Fruit fly (Drosophila melanogaster) whole organism, embryonic: ENCODE data around the gene rho-5.

Experiments
- Aef1 ChIP-seq: fragments of 200-800 bp; sonication (Bioruptor generic); IDR thresholded peaks from 3 replicates; pipeline ENCODE4 v1.3.6; 2022; ENCODE audit warnings: missing biosample characterization, missing genetic modification characterization
- BtbVII ChIP-seq: fragments of 200-800 bp; sonication (Bioruptor generic); optimal IDR thresholded peaks from 3 replicates; lab custom pipeline; 2017; ENCODE audit warnings: missing biosample characterization, mild to moderate bottlenecking, missing genetic modification characterization
- CG10321 ChIP-seq: fragments of 200-800 bp; sonication (Bioruptor generic); IDR thresholded peaks from 2 replicates; pipeline ENCODE4 v1.3.6; 2022; ENCODE audit warnings: missing biosample characterization, missing genetic modification characterization
- CG10366 ChIP-seq: fragments of 200-800 bp; sonication (Bioruptor generic); IDR thresholded peaks from 2 replicates; pipeline ENCODE4 v1.3.6; 2022; ENCODE audit warnings: missing biosample characterization, missing genetic modification characterization
- CG10462 ChIP-seq: fragments of 200-800 bp; sonication (Bioruptor generic); optimal IDR thresholded peaks from 2 replicates; lab custom pipeline; 2016; ENCODE audit warnings: missing biosample characterization, missing genetic modification characterization
- CG11560 ChIP-seq: fragments of 200-800 bp; sonication (Bioruptor generic); IDR thresholded peaks from 3 replicates; pipeline ENCODE4 v1.3.6; 2022; ENCODE audit warnings: missing biosample characterization, missing genetic modification characterization
- CG11695 ChIP-seq: fragments of 200-800 bp; sonication (Bioruptor generic); IDR thresholded peaks from 3 replicates; pipeline ENCODE4 v1.3.6; 2022; ENCODE audit warnings: missing biosample characterization, missing genetic modification characterization
- CG12155 ChIP-seq: fragments of 200-800 bp; sonication (Bioruptor generic); optimal IDR thresholded peaks from 3 replicates; lab custom pipeline; 2016; ENCODE audit warnings: missing biosample characterization, missing genetic modification characterization
- CG12219 ChIP-seq: fragments of 200-800 bp; sonication (Bioruptor generic); optimal IDR thresholded peaks from 3 replicates; lab custom pipeline; 2018; ENCODE audit warnings: missing biosample characterization, mild to moderate bottlenecking, missing genetic modification characterization
- CG14050 ChIP-seq: fragments of 200-800 bp; sonication (Bioruptor generic); IDR thresholded peaks from 3 replicates; pipeline ENCODE4 v1.3.6; 2022; ENCODE audit warnings: missing biosample characterization, missing genetic modification characterization
- CG16813 ChIP-seq: fragments of 200-800 bp; sonication (Bioruptor generic); IDR thresholded peaks from 3 replicates; pipeline ENCODE4 v1.3.6; 2022; ENCODE audit warnings: missing biosample characterization, missing genetic modification characterization; ENCODE audit not compliant: partially characterized antibody
- CG1832 ChIP-seq: fragments of 200-800 bp; sonication (Bioruptor generic); optimal IDR thresholded peaks from 2 replicates; lab custom pipeline; 2017; ENCODE audit warnings: missing biosample characterization, mild to moderate bottlenecking, missing genetic modification characterization, inconsistent platforms
- CG2116 ChIP-seq: fragments of 200-800 bp; sonication (Bioruptor generic); optimal IDR thresholded peaks from 3 replicates; lab custom pipeline; 2018; ENCODE audit warnings: missing biosample characterization, mild to moderate bottlenecking, missing genetic modification characterization
- CG2202 ChIP-seq: fragments of 200-800 bp; sonication (Bioruptor generic); optimal IDR thresholded peaks from 2 replicates; lab custom pipeline; 2018; ENCODE audit warnings: missing biosample characterization, mild to moderate bottlenecking, missing genetic modification characterization
- CG2889 ChIP-seq: fragments of 200-800 bp; sonication (Bioruptor generic); IDR thresholded peaks from 3 replicates; pipeline ENCODE4 v1.3.6; 2022; ENCODE audit warnings: missing biosample characterization, missing genetic modification characterization
- CG30403 ChIP-seq: fragments of 200-800 bp; sonication (Bioruptor generic); optimal IDR thresholded peaks from 3 replicates; lab custom pipeline; 2016; ENCODE audit warnings: missing biosample characterization, missing genetic modification characterization
- CG3065 ChIP-seq: fragments of 200-800 bp; sonication (Bioruptor generic); optimal IDR thresholded peaks from 2 replicates; lab custom pipeline; 2016; ENCODE audit warnings: missing biosample characterization, missing genetic modification characterization
- CG3163 ChIP-seq: fragments of 200-800 bp; sonication (Bioruptor generic); optimal IDR thresholded peaks from 3 replicates; lab custom pipeline; 2016; ENCODE audit warnings: missing biosample characterization, missing genetic modification characterization
- CG32767 ChIP-seq: fragments of 200-800 bp; sonication (Bioruptor generic); IDR thresholded peaks from 2 replicates; pipeline ENCODE4 v1.3.6; 2022; ENCODE audit warnings: missing biosample characterization, missing genetic modification characterization
- CG33213 ChIP-seq: fragments of 200-800 bp; sonication (Bioruptor generic); optimal IDR thresholded peaks from 3 replicates; lab custom pipeline; 2016; ENCODE audit warnings: missing biosample characterization, missing genetic modification characterization
- CG34422 ChIP-seq: fragments of 200-800 bp; sonication (Bioruptor generic); IDR thresholded peaks from 3 replicates; pipeline ENCODE4 v1.3.6; 2022; ENCODE audit warnings: missing biosample characterization, missing genetic modification characterization
- CG4360 ChIP-seq: fragments of 200-800 bp; sonication (Bioruptor generic); IDR thresholded peaks from 2 replicates; pipeline ENCODE4 v1.3.6; 2022; ENCODE audit warnings: missing biosample characterization, missing genetic modification characterization
- CG4707 ChIP-seq: fragments of 200-800 bp; sonication (Bioruptor generic); optimal IDR thresholded peaks from 2 replicates; lab custom pipeline; 2018; ENCODE audit warnings: missing biosample characterization, mild to moderate bottlenecking, missing genetic modification characterization, moderate library complexity
- CG4820 ChIP-seq: fragments of 200-800 bp; sonication (Bioruptor generic); optimal IDR thresholded peaks from 3 replicates; lab custom pipeline; 2016; ENCODE audit warnings: missing biosample characterization, missing genetic modification characterization
- CG6765 ChIP-seq: fragments of 200-800 bp; sonication (Bioruptor generic); optimal IDR thresholded peaks from 3 replicates; lab custom pipeline; 2017; ENCODE audit warnings: missing biosample characterization, mild to moderate bottlenecking, missing genetic modification characterization
- CG7357 ChIP-seq: fragments of 200-800 bp; sonication (Bioruptor generic); IDR thresholded peaks from 3 replicates; pipeline ENCODE4 v1.3.6; 2022; ENCODE audit warnings: missing biosample characterization, missing genetic modification characterization
- CG8290 ChIP-seq, 3 experiments: fragments of 200-800 bp; sonication (Bioruptor generic); optimal IDR thresholded peaks; 2 replicates each; lab custom pipeline; 2016 to 2019; ENCODE audit warnings: missing biosample characterization in 3 of 3, missing genetic modification characterization in 3 of 3, mild to moderate bottlenecking in 2 of 3, moderate library complexity in 1 of 3
- Dbx ChIP-seq: fragments of 200-800 bp; sonication (Bioruptor generic); IDR thresholded peaks from 3 replicates; pipeline ENCODE4 v1.3.6; 2022; ENCODE audit warnings: missing biosample characterization, missing genetic modification characterization
- Doc2 ChIP-seq: fragments of 200-800 bp; sonication (Bioruptor generic); IDR thresholded peaks from 2 replicates; pipeline ENCODE4 v1.3.6; 2022; ENCODE audit warnings: missing biosample characterization, missing genetic modification characterization
- Dref ChIP-seq: fragments of 200-800 bp; sonication (Bioruptor generic); IDR thresholded peaks from 2 replicates; pipeline ENCODE4 v1.3.6; 2022; ENCODE audit warnings: missing biosample characterization, missing genetic modification characterization
- ERR ChIP-seq: fragments of 200-800 bp; sonication (Bioruptor generic); optimal IDR thresholded peaks from 2 replicates; lab custom pipeline; 2016; ENCODE audit warnings: missing biosample characterization, missing genetic modification characterization
- Gug ChIP-seq: fragments of 200-800 bp; sonication (Bioruptor generic); IDR thresholded peaks from 4 replicates; pipeline ENCODE4 v1.3.6; 2022; ENCODE audit warnings: missing biosample characterization, missing genetic modification characterization
- Oaz ChIP-seq: fragments of 200-800 bp; sonication (Bioruptor generic); IDR thresholded peaks from 2 replicates; pipeline ENCODE4 v1.3.6; 2022; ENCODE audit warnings: missing biosample characterization, missing genetic modification characterization
- Pdp1 ChIP-seq, 2 experiments: fragments of 200-800 bp; sonication (Bioruptor generic); optimal IDR thresholded peaks; 3 replicates each; lab custom pipeline; 2016; ENCODE audit warnings: missing biosample characterization in 2 of 2, missing genetic modification characterization in 2 of 2, mild to moderate bottlenecking in 1 of 2, moderate library complexity in 1 of 2
- Scr ChIP-seq: fragments of 200-800 bp; sonication (Bioruptor generic); IDR thresholded peaks from 2 replicates; pipeline ENCODE4 v1.3.6; 2022; ENCODE audit warnings: missing biosample characterization, missing genetic modification characterization; ENCODE audit not compliant: partially characterized antibody
- Usf ChIP-seq: fragments of 200-800 bp; sonication (Bioruptor generic); optimal IDR thresholded peaks from 2 replicates; lab custom pipeline; 2017; ENCODE audit warnings: missing genotype, missing biosample characterization, missing genetic modification characterization
- YL-1 ChIP-seq: fragments of 200-800 bp; sonication (Bioruptor generic); optimal IDR thresholded peaks from 3 replicates; lab custom pipeline; 2017; ENCODE audit warnings: missing biosample characterization, mild to moderate bottlenecking, missing genetic modification characterization
- ato ChIP-seq: fragments of 200-800 bp; sonication (Bioruptor generic); IDR thresholded peaks from 2 replicates; pipeline ENCODE4 v1.3.6; 2022; ENCODE audit warnings: missing biosample characterization, missing genetic modification characterization; ENCODE audit not compliant: partially characterized antibody
- bowl ChIP-seq: fragments of 200-800 bp; sonication (Bioruptor generic); IDR thresholded peaks from 2 replicates; pipeline ENCODE4 v1.3.6; 2022; ENCODE audit warnings: missing biosample characterization, missing genetic modification characterization
- bsh ChIP-seq, 2 experiments: fragments of 200-800 bp; sonication (Bioruptor generic); optimal IDR thresholded peaks; 2 replicates each; lab custom pipeline; 2017 to 2018; ENCODE audit warnings: mild to moderate bottlenecking in 2 of 2, missing biosample characterization in 2 of 2, missing genetic modification characterization in 2 of 2, moderate library complexity in 1 of 2
- cato ChIP-seq: fragments of 200-800 bp; sonication (Bioruptor generic); optimal IDR thresholded peaks from 2 replicates; lab custom pipeline; 2016; ENCODE audit warnings: missing biosample characterization, missing genetic modification characterization, borderline replicate concordance
- croc ChIP-seq: fragments of 200-800 bp; sonication (Bioruptor generic); conservative IDR thresholded peaks from 3 replicates; pipeline ENCODE4 v1.3.6; 2022; ENCODE audit warnings: missing biosample characterization, missing genetic modification characterization
- ftz-f1 ChIP-seq: fragments of 200-800 bp; sonication (Bioruptor generic); optimal IDR thresholded peaks from 2 replicates; lab custom pipeline; 2016; ENCODE audit warnings: missing biosample characterization, missing genetic modification characterization
- inv ChIP-seq: fragments of 200-800 bp; sonication (Bioruptor generic); IDR thresholded peaks from 2 replicates; pipeline ENCODE4 v1.3.6; 2022; ENCODE audit warnings: missing biosample characterization, missing genetic modification characterization; ENCODE audit not compliant: partially characterized antibody
- kay ChIP-seq: fragments of 200-800 bp; sonication (Bioruptor generic); optimal IDR thresholded peaks from 2 replicates; lab custom pipeline; 2016; ENCODE audit warnings: missing biosample characterization, missing genetic modification characterization
- mld ChIP-seq: fragments of 200-800 bp; sonication (Bioruptor generic); IDR thresholded peaks from 3 replicates; pipeline ENCODE4 v1.3.6; 2022; ENCODE audit warnings: missing biosample characterization, missing genetic modification characterization; ENCODE audit not compliant: partially characterized antibody
- pros ChIP-seq: fragments of 200-800 bp; sonication (Bioruptor generic); optimal IDR thresholded peaks from 3 replicates; lab custom pipeline; 2019; ENCODE audit warnings: missing biosample characterization, mild to moderate bottlenecking, missing genetic modification characterization, moderate library complexity
- sc ChIP-seq, 3 experiments: fragments of >200 bp in 2 of 3; fragments of 200-800 bp in 1 of 3; sonication (Bioruptor generic) in 1 of 3; optimal IDR thresholded peaks; 2 replicates in 2 of 3; 3 replicates in 1 of 3; lab custom pipeline; 2017; ENCODE audit warnings: mild to moderate bottlenecking in 1 of 3, missing biosample characterization in 1 of 3, missing genetic modification characterization in 1 of 3, missing genetic modification reagents in 1 of 3
- sima ChIP-seq: fragments of 200-800 bp; sonication (Bioruptor generic); optimal IDR thresholded peaks from 2 replicates; lab custom pipeline; 2016; ENCODE audit warnings: missing biosample characterization, missing genetic modification characterization
- ssp ChIP-seq: fragments of 200-800 bp; sonication (Bioruptor generic); IDR thresholded peaks from 2 replicates; pipeline ENCODE4 v1.3.6; 2022; ENCODE audit warnings: missing biosample characterization, missing genetic modification characterization

The rho-5 gene

DNA sequence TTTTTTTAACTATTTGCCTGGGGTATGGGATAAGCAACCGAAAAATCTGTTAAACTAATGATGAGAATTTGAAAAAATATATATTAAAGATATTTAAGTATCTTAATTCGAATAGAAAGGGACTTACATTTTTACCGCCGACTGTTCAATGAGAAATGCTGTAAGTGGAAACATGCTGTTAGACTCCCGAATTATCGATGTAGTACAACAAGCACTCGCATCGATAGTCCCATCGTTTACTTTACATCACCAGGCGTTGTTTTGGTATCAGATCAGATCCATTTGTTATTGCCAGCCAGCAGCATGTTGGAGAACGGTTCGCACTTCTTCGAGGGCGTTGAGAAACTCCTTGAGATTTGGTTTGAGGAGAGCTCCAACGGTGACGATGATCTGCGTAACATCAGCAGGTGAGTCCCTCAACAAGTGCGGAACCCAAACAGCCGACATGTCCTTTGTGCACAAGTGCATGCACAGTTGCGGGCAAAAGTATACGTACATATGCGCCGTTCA lies 34.4 kb downstream of the rho-5 start, which contains the start of gene SamDC (continued):
- TF ChIP-seq Gug (GFP tag; lab: Robert Waterston, UW) (no peak), CG2889 (GFP tag; lab: Robert Waterston, UW) (no peak), ato (GFP tag; lab: Robert Waterston, UW) (peak; percentile 79), CG16813 (GFP tag; lab: Robert Waterston, UW) (peak; percentile 81), CG2202 (tag; lab: Kevin White, UChicago) (no peak), CG12219 (no peak), kay (no peak), CG33213 (peak; percentile 34), bsh (GFP tag; optimal IDR thresholded peaks at IDR 0.05; lab: Kevin White, UChicago) (peak in 1 of 2 experiments; percentile 49), Doc2 (no peak), ssp (GFP tag; lab: Robert Waterston, UW) (peak; percentile 98), CG34422 (GFP tag; lab: Robert Waterston, UW) (peak; percentile 72; the same call in 2 of the 3 replicates), cato (no peak), CG32767 (GFP tag; lab: Robert Waterston, UW) (no peak), CG7357 (GFP tag; lab: Robert Waterston, UW) (peak; percentile 96), sima (GFP tag; lab: Kevin White, UChicago) (no peak), Aef1 (GFP tag; lab: Robert Waterston, UW) (peak; percentile 24; the same call in 1 of the 3 replicates), CG12155 (GFP tag; lab: Kevin White, UChicago) (peak; percentile 27), Scr (GFP tag; lab: Robert Waterston, UW) (peak; percentile 85), CG14050 (peak; percentile 19; the same call in 1 of the 3 replicates), CG10366 (GFP tag; lab: Robert Waterston, UW) (no peak; the same call in 1 of the 2 replicates), CG4360 (GFP tag; lab: Robert Waterston, UW) (0 out of 2 replicates have a peak, but pooled peaks have one; percentile 31), Dref (GFP tag; lab: Robert Waterston, UW) (peak; percentile 91), CG10462 (GFP tag; lab: Kevin White, UChicago) (no peak), Pdp1 (GFP tag; optimal IDR thresholded peaks at IDR 0.05; lab: Kevin White, UChicago) (peak; percentile 2 to 82), CG11560 (tag; lab: Robert Waterston, UW) (no peak), CG3065 (no peak), CG2116 (GFP tag; lab: Kevin White, UChicago) (peak; percentile 60), Dbx (GFP tag; lab: Robert Waterston, UW) (peak; percentile 73; the same call in 2 of the 3 replicates)

DNA sequence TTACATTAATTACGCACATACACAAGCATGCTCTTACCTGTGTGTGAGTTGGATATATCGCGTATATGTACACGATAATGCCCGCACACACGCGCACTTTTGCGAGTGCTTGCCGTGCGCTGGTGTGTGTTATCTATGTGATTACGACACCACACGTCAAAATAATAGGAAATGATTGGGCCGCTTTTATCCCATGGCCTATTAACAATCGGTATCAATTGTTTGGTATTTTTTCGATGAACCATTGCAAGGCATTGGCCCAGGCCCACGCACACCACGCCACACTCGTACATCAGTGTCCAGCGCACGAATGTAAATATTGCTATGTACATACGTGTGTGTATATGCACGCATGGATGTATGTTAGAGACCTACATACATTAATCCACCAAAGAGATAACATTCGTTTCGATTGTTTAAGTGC lies 38.8 kb downstream of the rho-5 start:
- TF ChIP-seq Oaz (no peak), bowl (GFP tag; lab: Robert Waterston, UW) (no peak; the same call in 1 of the 2 replicates), CG10321 (GFP tag; lab: Robert Waterston, UW) (no peak), ftz-f1 (GFP tag; lab: Kevin White, UChicago) (peak; percentile 83), CG11695 (GFP tag; lab: Robert Waterston, UW) (peak; percentile 30; the same call in 1 of the 3 replicates), CG4707 (GFP tag; lab: Kevin White, UChicago) (peak; percentile 65), YL-1 (GFP tag; lab: Kevin White, UChicago) (peak; percentile 88), inv (GFP tag; lab: Robert Waterston, UW) (no peak), CG30403 (GFP tag; lab: Kevin White, UChicago) (peak; percentile 13), CG2116 (GFP tag; lab: Kevin White, UChicago) (no peak), BtbVII (GFP tag; lab: Kevin White, UChicago) (peak; percentile 71), CG4820 (peak; percentile 2), mld (GFP tag; lab: Robert Waterston, UW) (no peak), CG6765 (peak; percentile 77), ERR (GFP tag; lab: Kevin White, UChicago) (peak; percentile 44), CG1832 (GFP tag; lab: Kevin White, UChicago) (no peak), sc (optimal IDR thresholded peaks at IDR 0.05; lab: Kevin White, UChicago) (no peak), sc (GFP tag; optimal IDR thresholded peaks at IDR 0.05; lab: Kevin White, UChicago) (peak; percentile 11), CG8290 (GFP tag; optimal IDR thresholded peaks at IDR 0.05; lab: Kevin White, UChicago) (peak; percentile 2), CG8290 (tag; optimal IDR thresholded peaks at IDR 0.05; lab: Kevin White, UChicago) (peak; percentile 75 to 91), pros (peak; percentile 74), CG3163 (GFP tag; lab: Kevin White, UChicago) (peak; percentile 63), Usf (GFP tag; lab: Kevin White, UChicago) (no peak), croc (GFP tag; lab: Robert Waterston, UW) (no peak)
